Worm (Caenorhabditis elegans) whole organism, mixed stage, embryonic: ENCODE data around the gene F53A9.6.

Source experiments
- M03D4.4 ChIP-seq: sonication (generic microtip); optimal IDR thresholded peaks from 2 replicates; lab custom pipeline; 2017; ENCODE audit warnings: mild to moderate bottlenecking, missing genetic modification characterization, missing compliant biosample characterization
- bed-3 ChIP-seq: fragments of 200-800 bp; sonication (Bioruptor generic); optimal IDR thresholded peaks from 3 replicates; lab custom pipeline; 2018; ENCODE audit warnings: mild to moderate bottlenecking, missing genetic modification characterization, moderate library complexity, missing compliant biosample characterization
- blmp-1 ChIP-seq: fragments of 150-350 bp; optimal IDR thresholded peaks from 2 replicates; lab custom pipeline; 2014; ENCODE audit warnings: missing biosample characterization, missing genetic modification characterization
- ceh-39 ChIP-seq: fragments of 150-350 bp; optimal IDR thresholded peaks from 2 replicates; lab custom pipeline; 2014; ENCODE audit warnings: missing biosample characterization, missing genetic modification characterization
- ceh-43 ChIP-seq: fragments of 200-800 bp; sonication (Bioruptor generic); optimal IDR thresholded peaks from 2 replicates; lab custom pipeline; 2018; ENCODE audit warnings: mild to moderate bottlenecking, missing genetic modification characterization, moderate library complexity, missing compliant biosample characterization
- ces-1 ChIP-seq: fragments of 150-350 bp; optimal IDR thresholded peaks from 2 replicates; lab custom pipeline; 2014; ENCODE audit warnings: missing biosample characterization, missing genetic modification reagents, missing genetic modification characterization
- cnd-1 ChIP-seq: fragments of 200-800 bp; sonication (Bioruptor generic); optimal IDR thresholded peaks from 2 replicates; lab custom pipeline; 2018; ENCODE audit warnings: mild to moderate bottlenecking, missing genetic modification characterization, missing compliant biosample characterization
- elt-1 ChIP-seq: sonication (generic microtip); optimal IDR thresholded peaks from 2 replicates; lab custom pipeline; 2017; ENCODE audit warnings: missing genetic modification characterization, mild to moderate bottlenecking, missing compliant biosample characterization, antibody characterized with exemption, moderate library complexity, borderline replicate concordance; ENCODE audit not compliant: insufficient read depth
- flh-1 ChIP-seq: fragments of 200-800 bp; sonication (Bioruptor generic); optimal IDR thresholded peaks from 2 replicates; lab custom pipeline; 2018; ENCODE audit warnings: mild to moderate bottlenecking, missing genetic modification characterization, moderate library complexity, missing compliant biosample characterization
- lin-13 ChIP-seq: fragments of 150-350 bp; optimal IDR thresholded peaks from 2 replicates; lab custom pipeline; 2014; ENCODE audit warnings: missing biosample characterization, missing genetic modification characterization
- lin-32 ChIP-seq: fragments of 200-800 bp; sonication (Bioruptor generic); optimal IDR thresholded peaks from 2 replicates; lab custom pipeline; 2018; ENCODE audit warnings: mild to moderate bottlenecking, missing genetic modification characterization, missing compliant biosample characterization
- lsy-2 ChIP-seq: fragments of 150-350 bp; optimal IDR thresholded peaks from 2 replicates; lab custom pipeline; 2014; ENCODE audit warnings: missing biosample characterization, missing genetic modification characterization
- mab-5 ChIP-seq: fragments of 150-350 bp; optimal IDR thresholded peaks from 2 replicates; lab custom pipeline; 2014; ENCODE audit warnings: missing biosample characterization, missing genetic modification characterization
- mep-1 ChIP-seq: fragments of 150-350 bp; optimal IDR thresholded peaks from 2 replicates; lab custom pipeline; 2017; ENCODE audit warnings: missing biosample characterization, missing genetic modification reagents, missing genetic modification characterization, inconsistent platforms
- mls-2 ChIP-seq: sonication (generic microtip); optimal IDR thresholded peaks from 2 replicates; lab custom pipeline; 2016; ENCODE audit warnings: mild to moderate bottlenecking, missing genetic modification characterization, moderate library complexity, missing compliant biosample characterization
- nhr-2 ChIP-seq: fragments of 150-350 bp; optimal IDR thresholded peaks from 2 replicates; lab custom pipeline; 2014; ENCODE audit warnings: missing biosample characterization, missing genetic modification characterization
- nhr-237 ChIP-seq: fragments of 150-350 bp; optimal IDR thresholded peaks from 2 replicates; lab custom pipeline; 2014; ENCODE audit warnings: missing biosample characterization, missing genetic modification characterization
- nhr-28 ChIP-seq: fragments of 150-350 bp; optimal IDR thresholded peaks from 2 replicates; lab custom pipeline; 2014; ENCODE audit warnings: missing biosample characterization, missing genetic modification characterization
- nhr-76 ChIP-seq: sonication (generic microtip); optimal IDR thresholded peaks from 2 replicates; lab custom pipeline; 2017; ENCODE audit warnings: missing biosample characterization, missing genetic modification characterization
- pha-4 ChIP-seq: fragments of 150-350 bp; optimal IDR thresholded peaks from 2 replicates; lab custom pipeline; 2018; ENCODE audit warnings: missing biosample characterization, missing genetic modification reagents, missing genetic modification characterization
- sem-2 ChIP-seq: fragments of 200-800 bp; sonication (Bioruptor generic); optimal IDR thresholded peaks from 2 replicates; lab custom pipeline; 2018; ENCODE audit warnings: mild to moderate bottlenecking, missing genetic modification characterization, missing compliant biosample characterization
- snpc-4 ChIP-seq: fragments of 150-350 bp; optimal IDR thresholded peaks from 2 replicates; lab custom pipeline; 2014; ENCODE audit warnings: missing biosample characterization, missing genetic modification characterization
- sptf-1 ChIP-seq: sonication (generic microtip); optimal IDR thresholded peaks from 2 replicates; lab custom pipeline; 2017; ENCODE audit warnings: mild to moderate bottlenecking, missing genetic modification characterization, moderate library complexity, missing compliant biosample characterization
- tbx-8 ChIP-seq: fragments of 200-800 bp; sonication (Bioruptor generic); optimal IDR thresholded peaks from 2 replicates; lab custom pipeline; 2018; ENCODE audit warnings: mild to moderate bottlenecking, missing genetic modification characterization, moderate library complexity, missing compliant biosample characterization
- unc-120 ChIP-seq: sonication (generic microtip); optimal IDR thresholded peaks from 2 replicates; lab custom pipeline; 2017; ENCODE audit warnings: missing genetic modification characterization, missing compliant biosample characterization; ENCODE audit not compliant: poor library complexity, severe bottlenecking
- unc-39 ChIP-seq: fragments of 150-350 bp; optimal IDR thresholded peaks from 2 replicates; lab custom pipeline; 2014; ENCODE audit warnings: missing biosample characterization, missing genetic modification characterization
- zip-8 ChIP-seq: fragments of 150-350 bp; optimal IDR thresholded peaks from 2 replicates; lab custom pipeline; 2014; ENCODE audit warnings: missing biosample characterization, missing genetic modification characterization
- ztf-11 ChIP-seq: fragments of 150-350 bp; optimal IDR thresholded peaks from 2 replicates; lab custom pipeline; 2014; ENCODE audit warnings: missing biosample characterization, missing genetic modification characterization

F53A9.6 gene

ce11 chrX:8718153-8718552 is 4.5 kb upstream of the F53A9.6 start:
- TF ChIP-seq ceh-43 (GFP tag; lab: Kevin White, UChicago) (no peak), nhr-28 (tag; lab: Kevin White, UChicago) (no peak), ceh-39 (tag; lab: Kevin White, UChicago) (no peak), bed-3 (GFP tag; lab: Kevin White, UChicago) (no peak)

DNA sequence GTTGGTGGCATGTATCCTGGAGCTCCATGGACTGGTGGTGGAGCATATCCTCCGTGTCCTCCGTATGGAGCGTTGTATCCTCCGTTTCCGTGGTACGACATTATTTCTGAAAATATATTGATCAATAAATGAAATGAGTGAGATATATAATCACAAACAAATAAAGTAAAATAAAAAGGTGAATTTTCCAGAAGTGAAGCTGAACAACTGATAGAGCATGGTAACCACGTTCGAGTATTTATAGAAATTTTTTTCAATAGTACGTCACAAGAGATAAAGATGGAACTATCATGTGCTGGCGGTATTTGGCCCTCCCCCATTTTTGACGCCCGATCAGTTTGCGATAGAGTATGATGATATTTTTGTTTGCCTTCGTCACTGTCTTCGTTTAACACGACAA is 3.2 kb upstream of the F53A9.6 start, which contains the start of gene F53A9.7:
Gene F53A9.7, minus strand, starts transcription at position 101 of the 400 bp plus-strand sequence.
- no peak for TF ChIP-seq bed-3 (GFP tag; lab: Kevin White, UChicago)
- TF ChIP-seq nhr-76 (tag; lab: Kevin White, UChicago): no peak
- no peak for TF ChIP-seq elt-1 (tag; lab: Kevin White, UChicago)
- no peak for TF ChIP-seq mab-5
- no peak for TF ChIP-seq mls-2 (tag; lab: Kevin White, UChicago)
- no peak for TF ChIP-seq lin-32 (GFP tag; lab: Kevin White, UChicago)
- no peak for TF ChIP-seq M03D4.4 (tag; lab: Kevin White, UChicago)

DNA sequence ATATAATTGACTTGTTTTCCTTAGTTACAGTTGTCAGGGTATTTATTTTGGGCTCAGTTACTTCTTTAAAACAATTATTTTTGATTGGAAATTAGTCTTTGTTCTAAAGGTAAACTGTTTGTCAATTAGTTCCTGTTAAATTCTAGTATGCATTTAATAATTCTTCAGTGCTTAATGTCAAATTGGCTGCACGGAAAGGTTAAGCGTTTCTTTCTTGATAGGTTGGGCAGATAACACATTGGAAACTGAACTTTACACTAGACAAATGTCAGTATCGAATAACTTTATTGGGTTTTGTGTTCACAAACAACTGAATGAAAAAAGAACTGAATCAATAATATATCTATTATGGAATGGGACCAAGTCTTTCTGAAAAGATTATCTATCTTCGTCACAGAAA is 1.2 kb upstream of the F53A9.6 start:
- TF ChIP-seq lin-13 (tag; lab: Kevin White, UChicago) (no peak), ceh-39 (tag; lab: Kevin White, UChicago) (no peak), pha-4 (tag; lab: Kevin White, UChicago) (no peak), sem-2 (GFP tag; lab: Kevin White, UChicago) (no peak), bed-3 (GFP tag; lab: Kevin White, UChicago) (no peak), nhr-28 (tag; lab: Kevin White, UChicago) (no peak), zip-8 (tag; lab: Kevin White, UChicago) (no peak), flh-1 (GFP tag; lab: Kevin White, UChicago) (no peak), unc-120 (tag; lab: Kevin White, UChicago) (no peak), ceh-43 (GFP tag; lab: Kevin White, UChicago) (no peak)

DNA sequence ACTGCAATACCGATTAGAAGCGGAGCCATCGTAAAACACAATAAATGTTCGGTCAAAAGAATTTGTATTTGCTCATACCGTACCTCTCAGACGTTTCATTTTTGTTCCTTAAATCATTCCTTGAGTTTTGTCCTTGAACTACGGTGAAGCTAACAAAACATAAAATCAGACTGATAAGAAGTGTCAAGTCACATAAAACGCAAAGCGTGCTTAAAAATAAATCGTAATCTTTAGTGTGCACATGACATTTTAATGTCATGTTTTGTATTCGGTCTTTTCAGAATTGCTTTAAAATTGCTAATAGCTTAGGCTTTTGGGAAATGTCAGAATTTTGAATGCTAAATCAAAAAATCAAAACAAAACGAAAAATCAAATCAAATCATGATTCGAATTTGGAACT is 942 bp downstream of the F53A9.6 start:
- TF ChIP-seq ztf-11 (no peak), zip-8 (tag; lab: Kevin White, UChicago) (no peak)

DNA sequence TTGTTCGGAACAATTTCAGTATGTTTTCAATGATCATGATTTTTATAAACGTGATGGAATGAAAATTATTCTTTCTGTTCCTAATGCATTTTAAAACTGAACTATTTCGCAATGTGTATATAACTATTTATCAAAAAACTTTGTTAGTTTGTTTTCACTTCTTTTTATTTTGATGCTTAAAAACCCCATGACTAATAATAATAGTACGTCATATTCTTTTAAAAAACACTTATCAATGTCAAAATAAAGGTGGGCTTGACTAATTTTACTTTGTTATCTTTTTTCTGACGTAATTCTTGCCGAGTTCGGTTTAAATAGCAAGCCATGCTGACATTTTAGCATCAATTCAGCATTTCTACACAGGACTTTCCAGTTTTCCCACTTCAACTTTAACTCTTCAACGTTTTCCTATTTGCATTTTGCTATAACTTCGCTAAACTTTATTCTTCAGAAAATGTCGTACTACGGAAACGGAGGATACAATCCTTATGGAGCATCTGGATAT is 2.4 kb downstream of the F53A9.6 start, which contains the start of gene F53A9.1:
Gene F53A9.1, plus strand, starts transcription at position 455 of the 505 bp plus-strand sequence.
- TF ChIP-seq mep-1 (tag; lab: Kevin White, UChicago) (no peak), nhr-2 (no peak), ces-1 (GFP tag; lab: Kevin White, UChicago) (no peak), unc-39 (no peak), elt-1 (tag; lab: Kevin White, UChicago) (no peak), lsy-2 (tag; lab: Kevin White, UChicago) (no peak), sem-2 (GFP tag; lab: Kevin White, UChicago) (no peak), tbx-8 (GFP tag; lab: Kevin White, UChicago) (no peak), sptf-1 (tag; lab: Kevin White, UChicago) (no peak), M03D4.4 (tag; lab: Kevin White, UChicago) (no peak), unc-120 (tag; lab: Kevin White, UChicago) (no peak), cnd-1 (tag; lab: Kevin White, UChicago) (no peak), nhr-237 (tag; lab: Kevin White, UChicago) (no peak), lin-13 (tag; lab: Kevin White, UChicago) (no peak), snpc-4 (no peak), ztf-11 (no peak), blmp-1 (no peak), mls-2 (tag; lab: Kevin White, UChicago) (no peak), ceh-43 (GFP tag; lab: Kevin White, UChicago) (no peak)

DNA sequence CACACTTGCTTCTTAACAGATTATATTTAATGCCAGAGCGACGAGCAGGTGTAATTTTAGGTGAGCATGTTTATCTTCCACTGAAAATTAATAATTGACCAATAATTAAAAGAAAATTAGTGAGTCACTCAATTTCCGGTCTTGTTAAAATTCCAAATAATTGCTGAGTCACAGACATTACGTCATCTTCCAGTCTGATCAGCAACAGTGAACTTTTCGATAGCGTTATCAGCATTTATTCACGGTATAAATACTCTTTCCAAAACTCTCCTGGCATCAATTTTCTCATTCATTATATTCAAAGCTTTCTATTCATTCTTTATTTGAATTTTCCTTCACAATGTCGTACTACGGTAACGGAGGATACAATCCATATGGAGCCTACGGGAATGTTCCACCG is 4.2 kb downstream of the F53A9.6 start, which contains the start of gene kreg-1:
Gene kreg-1, plus strand, starts transcription at position 341 of the 400 bp plus-strand sequence.
- TF ChIP-seq ces-1 (GFP tag; lab: Kevin White, UChicago) (no peak), zip-8 (tag; lab: Kevin White, UChicago) (peak; percentile 9)
